Worm (Caenorhabditis elegans): Measurements from ENCODE around the gene K01F9.2.

DNA sequence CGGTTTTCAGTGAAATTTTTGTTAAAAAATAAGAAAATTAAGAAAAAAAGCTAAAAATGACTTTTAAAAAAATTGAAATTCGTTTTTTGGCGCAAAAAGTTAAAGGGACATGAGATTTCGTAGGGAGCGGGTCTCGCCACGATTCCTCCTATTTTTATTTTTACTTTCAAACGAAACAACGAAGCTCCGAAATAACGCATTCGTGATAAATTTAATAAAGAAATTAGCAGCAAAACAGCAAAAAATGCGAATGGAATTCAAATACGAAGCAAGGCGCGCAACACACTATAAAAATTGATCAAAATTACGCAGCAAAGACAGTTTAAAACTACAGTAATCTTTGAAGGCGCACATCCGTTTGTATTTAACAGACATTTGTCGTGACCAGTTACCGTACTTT, 22.8 kb upstream of the K01F9.2 start:
- TF ChIP-seq chd-7 (tag; optimal IDR thresholded peaks at IDR 0.05) = no peak
- TF ChIP-seq attf-5 (GFP tag; optimal IDR thresholded peaks at IDR 0.05) = peak; percentile 31
- TF ChIP-seq aptf-3 (GFP tag; IDR thresholded peaks at IDR 0.05) = no peak
- TF ChIP-seq egl-44 (GFP tag; IDR thresholded peaks at IDR 0.05) = no peak
- peak; percentile 73 for TF ChIP-seq dpl-1 (GFP tag; optimal IDR thresholded peaks at IDR 0.05)
- TF ChIP-seq rpc-1 (optimal IDR thresholded peaks at IDR 0.05) = no peak
- TF ChIP-seq rpc-1 (tag; optimal IDR thresholded peaks at IDR 0.05) = no peak
- TF ChIP-seq lin-35 (GFP tag; optimal IDR thresholded peaks at IDR 0.05) = peak in 1 of 3 experiments; percentile 1
- TF ChIP-seq snpc-4 (GFP tag; optimal IDR thresholded peaks at IDR 0.05) = no peak
- peak in 1 of 4 experiments; percentile 19 for TF ChIP-seq snpc-4 (tag; optimal IDR thresholded peaks at IDR 0.05)
- no peak for TF ChIP-seq egl-18 (GFP tag; IDR thresholded peaks at IDR 0.05)

Measured in whole organism, young adult.